Worm (Caenorhabditis elegans): ENCODE data around the gene F39H12.1.

ce11 chrX:812264-812663 is 22.3 kb upstream of the F39H12.1 start:
- TF ChIP-seq blmp-1 (tag; optimal IDR thresholded peaks at IDR 0.05) (no peak), nhr-237 (tag; optimal IDR thresholded peaks at IDR 0.05) (no peak), unc-39 (tag; optimal IDR thresholded peaks at IDR 0.05) (no peak), sptf-1 (tag; optimal IDR thresholded peaks at IDR 0.05) (no peak), lin-13 (tag; optimal IDR thresholded peaks at IDR 0.05) (no peak)
